Fruit fly (Drosophila melanogaster): Measurements from ENCODE around the gene CG5149.

CG5149 gene

DNA sequence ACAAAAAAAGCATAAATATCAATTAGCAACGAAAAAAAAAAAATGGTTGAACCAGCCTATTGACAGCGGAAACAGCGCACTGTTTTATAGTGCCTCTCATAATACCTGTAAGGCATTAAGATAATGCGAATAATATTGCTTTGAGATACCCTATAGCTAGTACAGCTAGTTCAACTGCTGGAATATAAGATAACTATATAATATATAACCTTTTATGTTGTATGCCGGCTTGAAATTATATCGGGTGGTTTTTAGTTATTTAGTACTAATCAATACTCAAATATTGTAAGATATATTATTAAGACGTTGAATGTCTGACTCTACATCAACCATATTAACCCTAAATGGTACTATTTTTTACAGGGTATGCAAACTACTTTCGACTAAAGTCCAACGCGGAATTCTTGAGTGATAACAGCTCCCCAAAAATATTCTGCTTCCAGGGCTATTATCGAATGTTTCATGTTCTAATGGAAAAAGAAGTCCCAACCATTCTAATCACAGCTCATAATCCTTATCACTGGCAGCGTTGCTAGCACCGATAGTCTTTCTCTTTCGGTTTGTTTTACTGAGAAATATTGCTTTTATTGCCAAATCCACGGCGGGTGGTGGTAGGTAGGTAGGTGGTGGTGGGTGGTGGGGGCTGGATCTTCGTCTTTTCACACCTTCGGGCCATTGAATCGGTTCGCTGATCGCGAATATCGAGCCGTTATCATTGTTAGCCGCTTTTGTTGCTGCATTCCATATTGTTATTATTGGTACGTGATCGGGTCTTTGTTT lies 46.1 kb upstream of the CG5149 start (continued):
- TF ChIP-seq exex (tag; optimal IDR thresholded peaks at IDR 0.05) (peak; percentile 78), CrebB (tag; optimal IDR thresholded peaks at IDR 0.05) (peak; percentile 63), nau (GFP tag; optimal IDR thresholded peaks at IDR 0.05) (peak; percentile 41), Bteb2 (GFP tag; optimal IDR thresholded peaks at IDR 0.05) (peak; percentile 10), Tbp (GFP tag; optimal IDR thresholded peaks at IDR 0.05) (no peak), Oli (tag; optimal IDR thresholded peaks at IDR 0.05) (peak; percentile 77), CG34224 (GFP tag; IDR thresholded peaks at IDR 0.05; ENCODE audit: partially characterized antibody) (no peak), ems (GFP tag; optimal IDR thresholded peaks at IDR 0.05) (peak; percentile 19), sens-2 (GFP tag; IDR thresholded peaks at IDR 0.05) (peak; percentile 13; the same call in 1 of the 2 replicates), ac (GFP tag; optimal IDR thresholded peaks at IDR 0.05) (no peak), HLHmδ (GFP tag; optimal IDR thresholded peaks at IDR 0.05) (no peak), Aef1 (GFP tag; IDR thresholded peaks at IDR 0.05) (peak; percentile 71), Vsx1 (GFP tag; optimal IDR thresholded peaks at IDR 0.05) (peak; percentile 59), prd (optimal IDR thresholded peaks at IDR 0.05) (no peak), prd (GFP tag; IDR thresholded peaks at IDR 0.05) (peak; percentile 74), CG31224 (GFP tag; IDR thresholded peaks at IDR 0.05) (peak; percentile 72), CG31365 (tag; optimal IDR thresholded peaks at IDR 0.05) (no peak), CG12299 (tag; optimal IDR thresholded peaks at IDR 0.05) (peak; percentile 85), Fer1 (GFP tag; optimal IDR thresholded peaks at IDR 0.05) (peak; percentile 72), crc (GFP tag; optimal IDR thresholded peaks at IDR 0.05) (no peak), CG9437 (GFP tag; optimal IDR thresholded peaks at IDR 0.05) (peak; percentile 59), CG6654 (GFP tag; optimal IDR thresholded peaks at IDR 0.05) (no peak), eve (GFP tag; optimal IDR thresholded peaks at IDR 0.05) (peak in 1 of 2 experiments; percentile 56), Opbp (GFP tag; IDR thresholded peaks at IDR 0.05; ENCODE audit: partially characterized antibody) (no peak), CoRest (tag; optimal IDR thresholded peaks at IDR 0.05) (peak; percentile 84), CG4854 (GFP tag; optimal IDR thresholded peaks at IDR 0.05) (peak; percentile 63), GATAe (GFP tag; conservative IDR thresholded peaks at IDR 0.05) (peak; percentile 59; the same call in 1 of the 2 replicates), Adf1 (GFP tag; IDR thresholded peaks at IDR 0.05) (peak; percentile 71), trem (tag; optimal IDR thresholded peaks at IDR 0.05) (no peak), CG4328 (GFP tag; optimal IDR thresholded peaks at IDR 0.05) (no peak), bsh (GFP tag; optimal IDR thresholded peaks at IDR 0.05) (peak in 1 of 2 experiments; percentile 65), CG10543 (GFP tag; optimal IDR thresholded peaks at IDR 0.05) (peak; percentile 59), repo (GFP tag; optimal IDR thresholded peaks at IDR 0.05) (no peak), br (optimal IDR thresholded peaks at IDR 0.05) (no peak), CG7928 (GFP tag; optimal IDR thresholded peaks at IDR 0.05) (peak; percentile 12), CG8765 (GFP tag; IDR thresholded peaks at IDR 0.05) (peak; percentile 36; the same call in 1 of the 2 replicates), Elba2 (GFP tag; optimal IDR thresholded peaks at IDR 0.05) (no peak), bowl (GFP tag; IDR thresholded peaks at IDR 0.05) (peak; percentile 73), sisA (GFP tag; IDR thresholded peaks at IDR 0.05) (peak; percentile 74), run (tag; optimal IDR thresholded peaks at IDR 0.05) (peak; percentile 44), pum (GFP tag; optimal IDR thresholded peaks at IDR 0.05) (no peak), Taf1 (GFP tag; IDR thresholded peaks at IDR 0.05) (peak; percentile 86), CG16815 (GFP tag; optimal IDR thresholded peaks at IDR 0.05) (peak; percentile 63), PHDP (tag; optimal IDR thresholded peaks at IDR 0.05) (peak; percentile 88), stc (GFP tag; IDR thresholded peaks at IDR 0.05) (peak; percentile 53), hkb (optimal IDR thresholded peaks at IDR 0.05) (no peak), hkb (GFP tag; IDR thresholded peaks at IDR 0.05) (peak; percentile 87), aop (GFP tag; IDR thresholded peaks at IDR 0.05) (no peak), Ssrp (tag; optimal IDR thresholded peaks at IDR 0.05) (peak; percentile 59), CG7372 (GFP tag; IDR thresholded peaks at IDR 0.05) (peak; percentile 82)

Measured in whole organism, embryonic.